Worm (Caenorhabditis elegans) whole organism, young adult: Measurements from ENCODE around the gene gln-5.

ENCODE experiments used
- F49E8.2 ChIP-seq: sonication (generic microtip); optimal IDR thresholded peaks from 3 replicates; lab custom pipeline; 2017; ENCODE audit warnings: missing genetic modification characterization, mild to moderate bottlenecking, missing compliant biosample characterization, antibody characterized with exemption, moderate library complexity; ENCODE audit not compliant: insufficient read depth
- Y53F4B.3 ChIP-seq: fragments of 200-800 bp; sonication (Bioruptor generic); IDR thresholded peaks from 2 replicates; pipeline ENCODE4 v1.3.6; 2022; ENCODE audit warnings: missing genetic modification reagents, missing genetic modification characterization, missing compliant biosample characterization
- ceh-58 ChIP-seq: fragments of 200-800 bp; sonication (Bioruptor generic); IDR thresholded peaks from 2 replicates; pipeline ENCODE4 v1.3.6; 2022; ENCODE audit warnings: missing genetic modification characterization, missing compliant biosample characterization
- egrh-3 ChIP-seq: fragments of 200-800 bp; sonication (Bioruptor generic); IDR thresholded peaks from 2 replicates; pipeline ENCODE4 v1.3.6; 2022; ENCODE audit warnings: missing genetic modification reagents, missing genetic modification characterization, missing compliant biosample characterization
- ekl-4 ChIP-seq: fragments of 200-800 bp; sonication (Bioruptor generic); IDR thresholded peaks from 2 replicates; pipeline ENCODE4 v1.3.6; 2022; ENCODE audit warnings: missing genetic modification reagents, missing genetic modification characterization, missing compliant biosample characterization
- lsy-27 ChIP-seq: sonication (generic microtip); optimal IDR thresholded peaks from 2 replicates; lab custom pipeline; 2017; ENCODE audit warnings: missing genetic modification characterization, mild to moderate bottlenecking, missing compliant biosample characterization, antibody characterized with exemption, missing genotype, borderline replicate concordance; ENCODE audit not compliant: insufficient read depth
- unc-62 ChIP-seq: fragments of 150-350 bp; optimal IDR thresholded peaks from 2 replicates; lab custom pipeline; 2014; ENCODE audit warnings: missing biosample characterization, missing genetic modification reagents, missing genetic modification characterization
- ztf-22 ChIP-seq: fragments of 200-800 bp; sonication (Bioruptor generic); optimal IDR thresholded peaks from 2 replicates; lab custom pipeline; 2018; ENCODE audit warnings: mild to moderate bottlenecking, missing genetic modification characterization, moderate library complexity, missing compliant biosample characterization

DNA sequence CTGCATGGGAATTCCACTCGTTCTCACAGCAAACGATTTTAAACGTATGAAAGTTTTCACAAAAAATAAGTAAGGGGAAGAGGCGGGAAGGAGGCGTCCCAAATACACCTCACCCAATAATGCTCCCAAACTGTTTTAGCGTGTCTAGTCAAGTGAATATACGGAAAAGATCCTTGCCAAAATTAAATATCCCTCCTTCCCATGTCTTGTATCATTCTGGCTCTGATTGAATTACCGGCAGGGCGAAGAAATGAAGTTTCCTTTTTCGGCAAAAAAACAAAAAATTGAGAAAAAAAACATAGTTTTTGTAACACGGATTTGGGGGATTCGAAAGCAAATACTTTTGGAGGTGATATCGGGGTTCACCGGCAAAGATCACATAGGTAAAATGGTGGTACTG lies 34.5 kb downstream of the gln-5 start:
- TF ChIP-seq ztf-22 (GFP tag; lab: Kevin White, UChicago) (no peak), Y53F4B.3 (no peak), unc-62 (GFP tag; lab: Kevin White, UChicago) (no peak), ekl-4 (GFP tag; lab: Robert Waterston, UW) (no peak), egrh-3 (no peak), ceh-58 (GFP tag; lab: Robert Waterston, UW) (no peak), F49E8.2 (tag; lab: Kevin White, UChicago) (no peak), lsy-27 (tag; lab: Kevin White, UChicago) (no peak)
